Fruit fly (Drosophila melanogaster): ENCODE data around the gene CG14439.

CG14439 gene

DNA sequence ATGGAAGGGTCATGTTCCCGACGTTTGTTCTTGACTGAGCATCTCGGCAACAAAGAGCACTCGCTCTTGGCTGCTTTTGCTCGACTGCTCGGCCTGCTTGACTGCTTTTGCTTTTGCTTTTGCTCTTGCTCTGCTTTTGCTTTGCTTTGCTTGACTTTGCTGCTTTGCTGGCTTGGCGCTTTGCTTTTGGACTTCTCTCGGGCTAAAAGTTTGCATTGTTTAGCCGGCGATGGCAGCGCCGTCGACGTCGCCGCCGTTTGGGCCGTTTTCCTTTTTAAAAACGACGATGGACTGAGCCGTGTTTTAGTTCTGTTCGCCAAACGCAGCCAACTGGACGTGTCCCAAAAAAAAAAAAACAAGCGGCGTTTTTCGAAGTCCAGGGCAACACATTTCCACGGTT is at the start of gene CG14439:
Gene CG14439 (plus strand): TSS at position 301 of the 400 bp plus-strand sequence.
- TF ChIP-seq Rel (GFP tag; optimal IDR thresholded peaks at IDR 0.05) = peak; percentile 41
- no peak for TF ChIP-seq Rel (tag; optimal IDR thresholded peaks at IDR 0.05)
- TF ChIP-seq sv (GFP tag; optimal IDR thresholded peaks at IDR 0.05) = no peak
- no peak for TF ChIP-seq ey (GFP tag; optimal IDR thresholded peaks at IDR 0.05)

dm6 chrX:6698248-6698812 is 49.0 kb upstream of the CG14439 start, which contains the start of gene CG14440:
Gene CG14440 (minus strand): TSS chrX:6698567.
- TF ChIP-seq h (GFP tag; optimal IDR thresholded peaks at IDR 0.05) (no peak), Rel (GFP tag; optimal IDR thresholded peaks at IDR 0.05) (no peak), Rel (tag; optimal IDR thresholded peaks at IDR 0.05) (peak; percentile 81)

DNA sequence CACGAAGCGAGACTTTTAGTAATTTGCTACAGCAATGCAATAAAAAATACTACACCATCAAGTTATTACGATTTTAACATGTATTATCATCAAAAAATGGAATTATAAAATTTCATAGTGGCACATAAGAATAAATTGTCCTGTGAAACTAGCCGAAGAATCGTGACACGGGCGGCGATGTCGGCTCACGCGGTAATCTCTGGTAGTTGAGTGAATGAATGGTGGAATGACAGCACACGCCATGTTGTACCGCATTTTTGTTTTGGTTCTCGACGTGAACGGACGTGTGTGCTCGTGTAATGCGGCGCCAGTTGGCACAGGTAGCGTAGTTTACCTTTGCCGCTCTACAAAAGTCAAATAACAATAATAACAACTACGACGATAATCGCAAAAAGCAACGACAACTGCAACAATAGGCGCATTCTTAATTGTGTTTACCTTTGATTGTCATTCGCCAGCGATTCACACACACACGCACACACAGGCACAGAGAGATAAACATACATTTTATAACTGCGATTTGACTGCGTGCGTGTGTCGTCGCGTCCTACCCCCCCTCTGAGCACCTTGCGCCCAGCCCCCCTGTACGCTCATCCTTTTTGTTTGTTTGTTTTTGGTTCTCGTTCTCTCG is 48.0 kb upstream of the CG14439 start, which contains the start of gene CG14441:
Gene CG14441 (plus strand): TSS at position 254 of the 631 bp plus-strand sequence.
- TF ChIP-seq Mio (GFP tag; optimal IDR thresholded peaks at IDR 0.05) = no peak
- peak; percentile 40 for TF ChIP-seq OdsH (GFP tag; optimal IDR thresholded peaks at IDR 0.05)
- peak; percentile 71 for TF ChIP-seq Myc (optimal IDR thresholded peaks at IDR 0.05)
- TF ChIP-seq sage (GFP tag; optimal IDR thresholded peaks at IDR 0.05) = peak; percentile 21
- TF ChIP-seq HLH106 (tag; optimal IDR thresholded peaks at IDR 0.05) = peak; percentile 50
- peak; percentile 93 for TF ChIP-seq woc (GFP tag; optimal IDR thresholded peaks at IDR 0.05)
- peak; percentile 45 for TF ChIP-seq Hnf4 (GFP tag; optimal IDR thresholded peaks at IDR 0.05)
- TF ChIP-seq CG9705 (GFP tag; optimal IDR thresholded peaks at IDR 0.05) = peak; percentile 17
- TF ChIP-seq psq (GFP tag; optimal IDR thresholded peaks at IDR 0.05) = peak; percentile 69
- no peak for TF ChIP-seq N (GFP tag; optimal IDR thresholded peaks at IDR 0.05)
- no peak for TF ChIP-seq Dif (GFP tag; optimal IDR thresholded peaks at IDR 0.05; ENCODE audit: partially characterized antibody)
- peak; percentile 66 for TF ChIP-seq h (GFP tag; optimal IDR thresholded peaks at IDR 0.05)
- TF ChIP-seq Hr78 (GFP tag; optimal IDR thresholded peaks at IDR 0.05) = no peak
- peak; percentile 3 for TF ChIP-seq dmrt93B (GFP tag; optimal IDR thresholded peaks at IDR 0.05)
- peak in 1 of 2 experiments; percentile 51 for TF ChIP-seq foxo (GFP tag; optimal IDR thresholded peaks at IDR 0.05)
- TF ChIP-seq Sp1 (GFP tag; optimal IDR thresholded peaks at IDR 0.05) = peak; percentile 73
- peak; percentile 100 for TF ChIP-seq fru (GFP tag; optimal IDR thresholded peaks at IDR 0.05)
- TF ChIP-seq jim (GFP tag; optimal IDR thresholded peaks at IDR 0.05) = no peak
- no peak for TF ChIP-seq Dfd (GFP tag; optimal IDR thresholded peaks at IDR 0.05)
- no peak for TF ChIP-seq Abd-B (GFP tag; optimal IDR thresholded peaks at IDR 0.05)
- TF ChIP-seq CG32264 (GFP tag; optimal IDR thresholded peaks at IDR 0.05) = peak; percentile 47
- no peak for TF ChIP-seq Jra (GFP tag; optimal IDR thresholded peaks at IDR 0.05)
- TF ChIP-seq Hr83 (GFP tag; optimal IDR thresholded peaks at IDR 0.05; ENCODE audit: poor library complexity, severe bottlenecking) = no peak
- peak; percentile 57 for TF ChIP-seq br (GFP tag; optimal IDR thresholded peaks at IDR 0.05)
- TF ChIP-seq rgr (GFP tag; optimal IDR thresholded peaks at IDR 0.05) = peak; percentile 65
- TF ChIP-seq sv (GFP tag; optimal IDR thresholded peaks at IDR 0.05) = peak; percentile 34
- peak; percentile 39 for TF ChIP-seq ey (GFP tag; optimal IDR thresholded peaks at IDR 0.05)
- TF ChIP-seq Rel (GFP tag; optimal IDR thresholded peaks at IDR 0.05) = peak; percentile 57
- TF ChIP-seq Rel (tag; optimal IDR thresholded peaks at IDR 0.05) = peak; percentile 21
- TF ChIP-seq brk (GFP tag; optimal IDR thresholded peaks at IDR 0.05) = peak; percentile 44
- no peak for TF ChIP-seq usp (GFP tag; optimal IDR thresholded peaks at IDR 0.05)
- no peak for TF ChIP-seq CrebA (GFP tag; optimal IDR thresholded peaks at IDR 0.05; ENCODE audit: borderline replicate concordance)

DNA sequence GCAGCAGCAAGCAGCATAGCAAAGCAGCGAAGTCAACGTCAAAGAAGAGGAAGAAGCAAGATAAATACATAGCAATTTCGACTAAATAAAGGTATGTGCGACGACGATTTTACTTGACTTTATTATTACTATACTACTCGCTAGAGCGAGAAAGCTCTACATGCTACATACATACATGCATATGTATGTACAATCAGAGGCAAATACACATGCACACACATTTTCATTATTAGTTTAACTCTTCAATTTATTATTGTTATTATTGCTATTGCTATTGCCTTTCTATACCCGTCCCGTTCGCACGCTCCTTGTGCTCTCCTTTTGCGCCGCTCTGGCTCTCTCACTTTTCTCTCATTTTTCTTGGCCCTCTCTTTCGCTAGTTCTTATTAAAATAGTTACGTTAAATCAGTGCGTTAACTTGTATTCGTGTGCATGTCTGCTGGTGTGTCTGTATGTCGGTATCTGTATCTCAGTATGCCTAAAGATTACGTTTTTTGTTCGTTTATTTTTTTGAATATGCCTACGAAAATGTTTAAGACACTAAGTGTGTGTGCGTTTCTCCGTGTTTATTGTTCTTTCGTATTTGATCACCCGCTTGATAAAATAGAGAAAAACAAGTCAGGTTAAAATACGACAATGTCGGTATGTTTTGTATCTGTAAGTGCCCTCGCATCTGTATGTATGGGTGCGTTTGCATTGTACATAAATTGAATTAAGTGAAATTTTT is 46.9 kb upstream of the CG14439 start:
- TF ChIP-seq Mio (GFP tag; optimal IDR thresholded peaks at IDR 0.05) = no peak
- no peak for TF ChIP-seq rgr (GFP tag; optimal IDR thresholded peaks at IDR 0.05)
- TF ChIP-seq woc (GFP tag; optimal IDR thresholded peaks at IDR 0.05) = no peak
- no peak for TF ChIP-seq lola (GFP tag; optimal IDR thresholded peaks at IDR 0.05)
- TF ChIP-seq sv (GFP tag; optimal IDR thresholded peaks at IDR 0.05) = no peak
- TF ChIP-seq CrebA (GFP tag; optimal IDR thresholded peaks at IDR 0.05; ENCODE audit: borderline replicate concordance) = no peak
- TF ChIP-seq Hr83 (GFP tag; optimal IDR thresholded peaks at IDR 0.05; ENCODE audit: poor library complexity, severe bottlenecking) = no peak
- TF ChIP-seq dl (GFP tag; optimal IDR thresholded peaks at IDR 0.05; ENCODE audit: insufficient read depth in 1 of 2, partially characterized antibody in 2 of 2) = no peak
- no peak for TF ChIP-seq HLH106 (tag; optimal IDR thresholded peaks at IDR 0.05)
- TF ChIP-seq jim (GFP tag; optimal IDR thresholded peaks at IDR 0.05) = no peak
- TF ChIP-seq Myc (optimal IDR thresholded peaks at IDR 0.05) = no peak
